Fruit fly (Drosophila melanogaster) whole organism, wandering third instar larva: ENCODE measurements around the gene CG46467.

Experiments used
- Dfd ChIP-seq: fragments of >200 bp; optimal IDR thresholded peaks from 2 replicates; lab custom pipeline; 2017; ENCODE audit warnings: missing biosample characterization, missing genetic modification characterization
- Dif ChIP-seq: fragments of 200-275, 200-300 bp; sonication (Bioruptor generic); optimal IDR thresholded peaks from 2 replicates; lab custom pipeline; 2018; ENCODE audit warnings: missing biosample characterization, missing genetic modification characterization; ENCODE audit not compliant: partially characterized antibody
- Hr78 ChIP-seq: fragments of >200 bp; optimal IDR thresholded peaks from 2 replicates; lab custom pipeline; 2017; ENCODE audit warnings: missing biosample characterization, missing genetic modification characterization
- Myc ChIP-seq: fragments of >200 bp; optimal IDR thresholded peaks from 2 replicates; lab custom pipeline; 2017
- OdsH ChIP-seq: fragments of 200-800 bp; sonication (Bioruptor generic); optimal IDR thresholded peaks from 2 replicates; lab custom pipeline; 2016; ENCODE audit warnings: missing biosample characterization, mild to moderate bottlenecking, missing genetic modification characterization
- Rel ChIP-seq, 2 experiments: fragments of 200-800 bp; sonication (Bioruptor generic) in 1 of 2; optimal IDR thresholded peaks; 2 replicates in 1 of 2; 3 replicates in 1 of 2; lab custom pipeline; 2016 to 2019; ENCODE audit warnings: mild to moderate bottlenecking in 2 of 2, missing biosample characterization in 2 of 2, missing genetic modification characterization in 2 of 2, moderate library complexity in 1 of 2
- Sp1 ChIP-seq: fragments of 200-800 bp; sonication (Bioruptor generic); optimal IDR thresholded peaks from 3 replicates; lab custom pipeline; 2019; ENCODE audit warnings: missing biosample characterization, mild to moderate bottlenecking, missing genetic modification characterization, moderate library complexity
- br ChIP-seq: fragments of 200-800 bp; sonication (Bioruptor generic); optimal IDR thresholded peaks from 2 replicates; lab custom pipeline; 2016; ENCODE audit warnings: missing biosample characterization, missing genetic modification characterization
- brk ChIP-seq: fragments of 200-800 bp; sonication (Bioruptor generic); optimal IDR thresholded peaks from 2 replicates; lab custom pipeline; 2016; ENCODE audit warnings: missing biosample characterization, mild to moderate bottlenecking, missing genetic modification characterization
- dl ChIP-seq, 2 experiments: fragments of 175-275, 200-275 bp in 1 of 2; fragments of 200-275 bp in 1 of 2; sonication (Bioruptor generic); optimal IDR thresholded peaks; lab custom pipeline; 2018; ENCODE audit warnings: mild to moderate bottlenecking in 2 of 2, missing biosample characterization in 2 of 2, missing genetic modification characterization in 2 of 2, moderate library complexity in 2 of 2; ENCODE audit not compliant: partially characterized antibody in 2 of 2, insufficient read depth in 1 of 2
- h ChIP-seq: fragments of 200-800 bp; sonication (Bioruptor generic); optimal IDR thresholded peaks from 3 replicates; lab custom pipeline; 2016; ENCODE audit warnings: missing biosample characterization, mild to moderate bottlenecking, missing genetic modification characterization
- psq ChIP-seq: fragments of 200-800 bp; sonication (Bioruptor generic); optimal IDR thresholded peaks from 3 replicates; lab custom pipeline; 2017; ENCODE audit warnings: missing biosample characterization, mild to moderate bottlenecking, missing genetic modification characterization, moderate library complexity
- usp ChIP-seq: fragments of >200 bp; optimal IDR thresholded peaks from 2 replicates; lab custom pipeline; 2017; ENCODE audit warnings: missing biosample characterization, missing genetic modification characterization

DNA sequence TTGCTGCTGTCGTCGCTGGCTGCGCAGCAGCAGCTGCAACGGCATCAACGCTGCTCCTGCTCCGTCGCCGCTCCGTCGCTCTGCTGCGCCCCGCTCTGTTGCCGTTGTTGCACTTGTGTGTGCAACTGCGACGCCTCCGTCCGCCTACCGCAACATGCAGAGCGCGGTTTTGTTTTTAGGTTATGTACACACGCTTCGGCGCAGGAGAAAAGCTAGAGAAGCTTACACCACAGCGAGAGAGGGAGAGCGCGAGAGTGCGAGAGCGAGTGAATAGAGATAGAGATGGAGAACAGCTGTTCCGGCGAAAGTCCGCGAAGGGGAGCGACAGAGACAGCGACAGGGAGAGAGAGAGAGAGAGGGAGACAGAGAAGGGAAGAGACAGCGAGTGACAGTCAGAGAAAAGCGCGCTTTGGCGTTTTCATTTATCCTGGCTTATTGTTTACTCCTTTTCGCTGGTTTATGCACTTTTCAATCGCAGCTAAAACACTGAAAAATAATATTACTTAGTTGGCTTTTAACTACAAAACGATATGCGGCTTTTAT, 8.6 kb upstream of the CG46467 start:
- TF ChIP-seq h = no peak
- TF ChIP-seq psq (GFP tag; lab: Kevin White, UChicago) = no peak
- no peak for TF ChIP-seq usp (GFP tag; lab: Kevin White, UChicago)
- no peak for TF ChIP-seq Hr78 (GFP tag; lab: Kevin White, UChicago)
- no peak for TF ChIP-seq Myc (lab: Kevin White, UChicago)
- TF ChIP-seq brk (GFP tag; lab: Kevin White, UChicago) = no peak
- TF ChIP-seq OdsH (GFP tag; lab: Kevin White, UChicago) = no peak
- no peak for TF ChIP-seq br (GFP tag; lab: Kevin White, UChicago)
- TF ChIP-seq Dfd (GFP tag; lab: Kevin White, UChicago) = no peak
- TF ChIP-seq dl (GFP tag; optimal IDR thresholded peaks at IDR 0.05; lab: Kevin White, UChicago; ENCODE audit: insufficient read depth in 1 of 2, partially characterized antibody in 2 of 2) = no peak
- no peak for TF ChIP-seq Sp1 (GFP tag; lab: Kevin White, UChicago)
- peak; percentile 13 for TF ChIP-seq Dif
- TF ChIP-seq Rel (GFP tag; optimal IDR thresholded peaks at IDR 0.05; lab: Kevin White, UChicago) = no peak
- TF ChIP-seq Rel (tag; optimal IDR thresholded peaks at IDR 0.05; lab: Kevin White, UChicago) = no peak
